Worm (Caenorhabditis elegans): ENCODE measurements around the gene F56C3.9.

F56C3.9 gene

ce11 chrX:1370736-1371281, 23.0 kb downstream of the F56C3.9 start, which contains the start of gene F56C3.7:
Gene F56C3.7 (minus strand): TSS chrX:1370786.
- TF ChIP-seq drap-1 (GFP tag; optimal IDR thresholded peaks at IDR 0.05) (no peak), zip-8 (tag; optimal IDR thresholded peaks at IDR 0.05) (no peak)

ce11 chrX:1367416-1367815, 26.4 kb downstream of the F56C3.9 start, which contains the start of gene dgn-2:
Gene dgn-2 (minus strand): TSS chrX:1367516.
- TF ChIP-seq unc-39 (tag; optimal IDR thresholded peaks at IDR 0.05) = no peak
- no peak for TF ChIP-seq lin-13 (tag; optimal IDR thresholded peaks at IDR 0.05)
- TF ChIP-seq tbx-8 (GFP tag; optimal IDR thresholded peaks at IDR 0.05) = no peak
- TF ChIP-seq ham-2 (GFP tag; optimal IDR thresholded peaks at IDR 0.05) = no peak
- TF ChIP-seq mls-2 (tag; optimal IDR thresholded peaks at IDR 0.05) = no peak
- no peak for TF ChIP-seq bed-3 (GFP tag; optimal IDR thresholded peaks at IDR 0.05)
- no peak for TF ChIP-seq zip-8 (tag; optimal IDR thresholded peaks at IDR 0.05)
- no peak for TF ChIP-seq blmp-1 (tag; optimal IDR thresholded peaks at IDR 0.05)
- no peak for TF ChIP-seq snpc-4 (tag; optimal IDR thresholded peaks at IDR 0.05)
- no peak for TF ChIP-seq flh-1 (GFP tag; optimal IDR thresholded peaks at IDR 0.05)
- TF ChIP-seq nhr-2 (tag; optimal IDR thresholded peaks at IDR 0.05) = no peak
- TF ChIP-seq nhr-28 (tag; optimal IDR thresholded peaks at IDR 0.05) = no peak
- no peak for TF ChIP-seq ceh-39 (tag; optimal IDR thresholded peaks at IDR 0.05)
- no peak for TF ChIP-seq sem-2 (GFP tag; optimal IDR thresholded peaks at IDR 0.05)

ce11 chrX:1360631-1361030, 33.2 kb downstream of the F56C3.9 start, which contains the start of gene F56C3.4:
Gene F56C3.4 (minus strand): TSS chrX:1360731.
- TF ChIP-seq zip-8 (tag; optimal IDR thresholded peaks at IDR 0.05) (no peak), pha-4 (tag; optimal IDR thresholded peaks at IDR 0.05) (no peak), sem-2 (GFP tag; optimal IDR thresholded peaks at IDR 0.05) (no peak), mab-5 (tag; optimal IDR thresholded peaks at IDR 0.05) (no peak), drap-1 (GFP tag; optimal IDR thresholded peaks at IDR 0.05) (no peak), nhr-28 (tag; optimal IDR thresholded peaks at IDR 0.05) (no peak), lin-32 (GFP tag; optimal IDR thresholded peaks at IDR 0.05) (no peak), ces-1 (GFP tag; optimal IDR thresholded peaks at IDR 0.05) (no peak), ceh-43 (GFP tag; optimal IDR thresholded peaks at IDR 0.05) (no peak), unc-62 (GFP tag; optimal IDR thresholded peaks at IDR 0.05) (no peak), M03D4.4 (tag; optimal IDR thresholded peaks at IDR 0.05) (no peak)

ce11 chrX:1358295-1358694, 35.5 kb downstream of the F56C3.9 start, which contains the start of gene F56C3.3:
Gene F56C3.3 (minus strand): TSS chrX:1358395.
- TF ChIP-seq zip-8 (tag; optimal IDR thresholded peaks at IDR 0.05) = no peak
- no peak for TF ChIP-seq unc-120 (tag; optimal IDR thresholded peaks at IDR 0.05; ENCODE audit: poor library complexity, severe bottlenecking)
- TF ChIP-seq M03D4.4 (tag; optimal IDR thresholded peaks at IDR 0.05) = no peak
- TF ChIP-seq nhr-76 (tag; optimal IDR thresholded peaks at IDR 0.05) = no peak
- TF ChIP-seq unc-62 (GFP tag; optimal IDR thresholded peaks at IDR 0.05) = no peak

- TF ChIP-seq hlh-1 (tag; optimal IDR thresholded peaks at IDR 0.05) (peak; percentile 48), unc-39 (tag; optimal IDR thresholded peaks at IDR 0.05) (no peak), snpc-4 (tag; optimal IDR thresholded peaks at IDR 0.05) (no peak), mab-5 (tag; optimal IDR thresholded peaks at IDR 0.05) (peak; percentile 44), ztf-11 (tag; optimal IDR thresholded peaks at IDR 0.05) (peak; percentile 68), sptf-1 (tag; optimal IDR thresholded peaks at IDR 0.05) (peak; percentile 74), elt-3 (tag; optimal IDR thresholded peaks at IDR 0.05) (peak; percentile 65), blmp-1 (tag; optimal IDR thresholded peaks at IDR 0.05) (no peak), sem-2 (GFP tag; optimal IDR thresholded peaks at IDR 0.05) (no peak), lin-13 (tag; optimal IDR thresholded peaks at IDR 0.05) (peak; percentile 79), unc-62 (GFP tag; optimal IDR thresholded peaks at IDR 0.05) (peak; percentile 67), lsy-2 (tag; optimal IDR thresholded peaks at IDR 0.05) (peak; percentile 76), mep-1 (tag; optimal IDR thresholded peaks at IDR 0.05) (peak; percentile 88), nhr-28 (tag; optimal IDR thresholded peaks at IDR 0.05) (no peak), cnd-1 (tag; optimal IDR thresholded peaks at IDR 0.05) (peak; percentile 67), unc-120 (tag; optimal IDR thresholded peaks at IDR 0.05; ENCODE audit: poor library complexity, severe bottlenecking) (peak; percentile 51), nhr-2 (tag; optimal IDR thresholded peaks at IDR 0.05) (peak; percentile 27), ceh-39 (tag; optimal IDR thresholded peaks at IDR 0.05) (peak; percentile 77), drap-1 (GFP tag; optimal IDR thresholded peaks at IDR 0.05) (peak; percentile 85), flh-1 (GFP tag; optimal IDR thresholded peaks at IDR 0.05) (no peak), nhr-76 (tag; optimal IDR thresholded peaks at IDR 0.05) (peak; percentile 50), nhr-237 (tag; optimal IDR thresholded peaks at IDR 0.05) (peak; percentile 98), pha-4 (tag; optimal IDR thresholded peaks at IDR 0.05) (peak; percentile 83), nhr-12 (tag; optimal IDR thresholded peaks at IDR 0.05) (peak; percentile 73), ces-1 (GFP tag; optimal IDR thresholded peaks at IDR 0.05) (peak; percentile 93)
Observed at ce11 chrX:1344818-1345217, 49.0 kb downstream of the F56C3.9 start.
